Worm (Caenorhabditis elegans): ENCODE results near the gene alh-13.

- no peak for TF ChIP-seq ZK546.5 (tag; optimal IDR thresholded peaks at IDR 0.05)
- TF ChIP-seq unc-39 (tag; optimal IDR thresholded peaks at IDR 0.05) = no peak
- TF ChIP-seq sma-3 (GFP tag; optimal IDR thresholded peaks at IDR 0.05) = no peak
- no peak for TF ChIP-seq mbf-1 (tag; optimal IDR thresholded peaks at IDR 0.05)
- no peak for TF ChIP-seq dmd-4 (tag; optimal IDR thresholded peaks at IDR 0.05)
- TF ChIP-seq ama-1 (optimal IDR thresholded peaks at IDR 0.05) = no peak
- TF ChIP-seq R02D3.7 (tag; optimal IDR thresholded peaks at IDR 0.05) = no peak
- TF ChIP-seq ztf-4 (tag; optimal IDR thresholded peaks at IDR 0.05) = no peak
Observed at ce11 chrX:12825174-12825573, 43.0 kb downstream of the alh-13 start.

All from whole organism, L2 larva.